Worm (Caenorhabditis elegans): ENCODE results near the gene C35D10.3.

DNA sequence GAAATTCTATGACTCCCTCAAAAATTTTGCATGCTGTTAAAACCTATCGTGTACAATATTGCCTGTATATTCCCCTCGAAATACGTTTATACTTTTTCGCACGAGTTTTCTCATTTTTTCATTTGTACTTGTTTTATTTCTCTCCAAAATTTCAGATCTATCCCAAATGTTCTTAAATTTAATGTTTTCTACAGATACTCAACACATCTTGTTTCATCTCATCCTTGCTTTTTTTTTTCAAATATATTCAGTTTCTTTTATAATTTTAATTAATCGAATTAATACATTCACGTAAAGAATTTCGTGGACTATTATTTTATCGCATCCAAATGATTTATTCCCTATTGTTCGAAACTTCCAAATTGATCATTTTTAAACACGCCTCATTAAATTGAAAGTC is 13.8 kb upstream of the C35D10.3 start, which contains the start of gene C35D10.8:
- no peak for TF ChIP-seq ZK337.2 (GFP tag; IDR thresholded peaks at IDR 0.05)
- TF ChIP-seq lin-39 (tag; optimal IDR thresholded peaks at IDR 0.05) = no peak
- TF ChIP-seq Y5F2A.4 (GFP tag; optimal IDR thresholded peaks at IDR 0.05) = no peak
- TF ChIP-seq nhr-237 (tag; optimal IDR thresholded peaks at IDR 0.05) = no peak
- no peak for TF ChIP-seq nhr-25 (tag; optimal IDR thresholded peaks at IDR 0.05; ENCODE audit: borderline replicate concordance, insufficient read depth)
- no peak for TF ChIP-seq T20F7.1 (GFP tag; optimal IDR thresholded peaks at IDR 0.05)
- no peak for TF ChIP-seq nhr-76 (tag; optimal IDR thresholded peaks at IDR 0.05)
- no peak for TF ChIP-seq lsy-2 (tag; optimal IDR thresholded peaks at IDR 0.05)
- TF ChIP-seq lir-3 (tag; optimal IDR thresholded peaks at IDR 0.05) = no peak
- no peak for TF ChIP-seq unc-39 (tag; optimal IDR thresholded peaks at IDR 0.05)
